Worm (Caenorhabditis elegans) whole organism, midembryonic: ENCODE measurements around the gene F26A1.19.
A peak's percentile ranks its signal among the peaks of the same experiment; 100 is the strongest.

Source experiments
- T22C8.4 ChIP-seq: fragments of 200-800 bp; sonication (Bioruptor generic); IDR thresholded peaks from 2 replicates; pipeline ENCODE4 v1.3.6; 2022; ENCODE audit warnings: missing genetic modification characterization, missing compliant biosample characterization
- cog-1 ChIP-seq: sonication (generic microtip); optimal IDR thresholded peaks from 2 replicates; lab custom pipeline; 2016; ENCODE audit warnings: missing genetic modification characterization, missing compliant biosample characterization
- flt-1 ChIP-seq: fragments of 200-800 bp; sonication (Bioruptor generic); IDR thresholded peaks from 2 replicates; pipeline ENCODE4 v1.3.6; 2022; ENCODE audit warnings: missing genetic modification characterization, missing compliant biosample characterization
- klf-2 ChIP-seq: fragments of 200-800 bp; sonication (Bioruptor generic); conservative IDR thresholded peaks from 2 replicates; pipeline ENCODE4 v1.3.6; 2022; ENCODE audit warnings: missing genetic modification reagents, missing genetic modification characterization, missing compliant biosample characterization
- med-1 ChIP-seq: sonication (generic microtip); optimal IDR thresholded peaks from 2 replicates; lab custom pipeline; 2017; ENCODE audit warnings: missing genetic modification characterization, mild to moderate bottlenecking, missing compliant biosample characterization, antibody characterized with exemption, missing genetic modification reagents; ENCODE audit not compliant: insufficient read depth
- ref-1 ChIP-seq: fragments of 200-800 bp; sonication (Bioruptor generic); conservative IDR thresholded peaks from 2 replicates; pipeline ENCODE4 v1.3.6; 2022; ENCODE audit warnings: missing genetic modification reagents, missing genetic modification characterization, missing compliant biosample characterization
- tab-1 ChIP-seq: fragments of 200-800 bp; sonication (Bioruptor generic); IDR thresholded peaks from 2 replicates; pipeline ENCODE4 v1.3.6; 2022; ENCODE audit warnings: missing genetic modification characterization, missing compliant biosample characterization
- ztf-23 ChIP-seq: fragments of 200-800 bp; sonication (Bioruptor generic); IDR thresholded peaks from 2 replicates; pipeline ENCODE4 v1.3.6; 2022; ENCODE audit warnings: missing genetic modification reagents, missing genetic modification characterization, missing compliant biosample characterization
- ztf-29 ChIP-seq: fragments of 200-800 bp; sonication (Bioruptor generic); IDR thresholded peaks from 2 replicates; pipeline ENCODE4 v1.3.6; 2022; ENCODE audit warnings: missing genetic modification reagents, missing genetic modification characterization, missing compliant biosample characterization

Gene F26A1.19

DNA sequence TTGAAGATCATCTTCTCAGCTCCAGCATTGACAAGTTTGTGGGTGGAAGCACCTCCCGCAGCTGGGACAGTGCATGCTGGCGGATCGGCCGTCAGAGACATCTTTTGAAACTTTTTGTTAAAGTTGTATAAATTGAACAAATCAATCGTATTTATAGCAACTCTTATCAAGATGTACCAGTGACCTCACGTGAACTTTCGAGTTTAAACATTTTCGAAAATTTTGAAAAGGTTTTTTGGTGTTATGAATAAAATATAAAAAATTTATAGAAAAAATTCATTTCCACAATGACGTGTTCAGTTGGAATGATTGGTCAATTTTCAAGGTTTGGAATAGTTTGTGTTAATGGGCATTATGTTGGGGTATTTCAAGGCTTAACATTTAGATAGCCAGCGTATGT lies 31.1 kb downstream of the F26A1.19 start, which contains the start of the genes msd-4 and C35D10.3:
msd-4 (minus strand) TSS at position 101 of the 400 bp plus-strand sequence.
C35D10.3 (plus strand) TSS at position 279 of the 400 bp plus-strand sequence.
- TF ChIP-seq cog-1 (tag; lab: Kevin White, UChicago) (no peak), klf-2 (GFP tag; lab: Robert Waterston, UW) (no peak), tab-1 (GFP tag; lab: Robert Waterston, UW) (no peak), flt-1 (GFP tag; lab: Robert Waterston, UW) (no peak), ztf-29 (GFP tag; lab: Robert Waterston, UW) (no peak), ref-1 (GFP tag; lab: Robert Waterston, UW) (no peak), ztf-23 (GFP tag; lab: Robert Waterston, UW) (no peak), med-1 (no peak), T22C8.4 (no peak)

DNA sequence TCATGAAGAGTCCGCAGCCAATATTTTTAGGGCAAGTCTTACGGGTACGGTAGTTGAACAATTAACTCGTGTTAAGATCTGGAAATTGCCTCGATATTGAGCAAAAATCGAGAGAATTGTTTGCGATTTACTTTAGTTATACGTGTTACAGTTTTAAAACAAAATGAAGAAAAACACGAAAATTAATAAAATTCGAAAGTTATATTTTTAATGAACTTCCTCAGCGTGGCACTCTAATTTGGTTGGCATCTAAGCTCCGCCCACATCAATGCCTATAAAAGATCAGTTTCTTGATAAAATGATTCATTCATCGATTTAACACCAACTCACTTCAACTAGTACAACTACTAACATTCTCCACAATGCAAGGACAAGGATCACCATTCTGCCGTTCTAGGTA lies 32.9 kb downstream of the F26A1.19 start, which contains the start of gene gipc-1:
gipc-1 (plus strand) TSS at position 301 of the 400 bp plus-strand sequence.
- no peak for TF ChIP-seq cog-1 (tag; lab: Kevin White, UChicago)
- TF ChIP-seq med-1 = no peak
- TF ChIP-seq ref-1 (GFP tag; lab: Robert Waterston, UW) = no peak
- no peak for TF ChIP-seq T22C8.4
- no peak for TF ChIP-seq tab-1 (GFP tag; lab: Robert Waterston, UW)
- no peak for TF ChIP-seq klf-2 (GFP tag; lab: Robert Waterston, UW)
- TF ChIP-seq ztf-23 (GFP tag; lab: Robert Waterston, UW) = no peak
- no peak for TF ChIP-seq ztf-29 (GFP tag; lab: Robert Waterston, UW)

DNA sequence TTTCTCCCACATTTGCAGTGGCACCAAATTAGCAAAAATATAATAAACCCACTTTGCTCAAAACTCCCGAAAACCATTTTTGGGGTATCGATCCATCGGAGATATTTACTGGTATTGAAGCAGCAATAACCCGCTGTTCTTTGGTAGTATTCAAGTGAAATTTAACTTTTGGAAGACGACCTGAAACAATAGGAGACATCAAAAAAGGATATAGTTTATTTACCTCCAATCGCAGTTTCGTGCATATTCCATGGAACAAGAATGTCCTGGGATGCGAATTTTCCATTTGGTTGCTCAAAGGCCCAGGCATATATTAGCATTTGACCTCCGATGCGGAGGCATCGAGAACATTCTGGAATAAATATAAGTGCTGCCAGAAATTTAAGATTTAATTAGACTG lies 35.9 kb downstream of the F26A1.19 start:
- no peak for TF ChIP-seq tab-1 (GFP tag; lab: Robert Waterston, UW)
- TF ChIP-seq ztf-23 (GFP tag; lab: Robert Waterston, UW) = no peak
- no peak for TF ChIP-seq cog-1 (tag; lab: Kevin White, UChicago)
- no peak for TF ChIP-seq ref-1 (GFP tag; lab: Robert Waterston, UW)
- no peak for TF ChIP-seq med-1
- TF ChIP-seq klf-2 (GFP tag; lab: Robert Waterston, UW) = no peak
- no peak for TF ChIP-seq T22C8.4
- no peak for TF ChIP-seq ztf-29 (GFP tag; lab: Robert Waterston, UW)
- TF ChIP-seq flt-1 (GFP tag; lab: Robert Waterston, UW) = no peak

DNA sequence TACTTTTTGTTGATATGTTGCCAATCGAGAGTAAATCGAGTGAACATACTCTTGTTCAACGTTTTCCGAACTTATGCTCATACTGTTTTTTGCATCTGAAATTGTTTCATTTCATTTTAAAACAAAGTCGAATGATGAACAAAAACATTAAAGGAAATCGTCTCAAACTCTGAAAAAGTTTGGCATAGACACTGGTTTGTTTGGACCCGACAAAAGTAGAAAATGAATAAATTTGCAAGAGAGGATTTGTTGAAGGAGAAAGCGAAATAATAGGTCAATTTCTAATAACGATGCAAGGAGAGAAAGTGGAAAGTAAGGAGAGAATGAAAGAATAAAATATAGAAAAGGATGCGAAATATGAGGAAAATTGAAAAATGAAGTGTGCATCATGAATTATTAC lies 37.1 kb downstream of the F26A1.19 start, which contains the start of gene C35D10.12:
C35D10.12 (minus strand) TSS at position 101 of the 400 bp plus-strand sequence.
- TF ChIP-seq klf-2 (GFP tag; lab: Robert Waterston, UW) (no peak), ztf-29 (GFP tag; lab: Robert Waterston, UW) (no peak), med-1 (no peak), ztf-23 (GFP tag; lab: Robert Waterston, UW) (no peak), flt-1 (GFP tag; lab: Robert Waterston, UW) (no peak), cog-1 (tag; lab: Kevin White, UChicago) (no peak), T22C8.4 (no peak), ref-1 (GFP tag; lab: Robert Waterston, UW) (no peak), tab-1 (GFP tag; lab: Robert Waterston, UW) (no peak)

DNA sequence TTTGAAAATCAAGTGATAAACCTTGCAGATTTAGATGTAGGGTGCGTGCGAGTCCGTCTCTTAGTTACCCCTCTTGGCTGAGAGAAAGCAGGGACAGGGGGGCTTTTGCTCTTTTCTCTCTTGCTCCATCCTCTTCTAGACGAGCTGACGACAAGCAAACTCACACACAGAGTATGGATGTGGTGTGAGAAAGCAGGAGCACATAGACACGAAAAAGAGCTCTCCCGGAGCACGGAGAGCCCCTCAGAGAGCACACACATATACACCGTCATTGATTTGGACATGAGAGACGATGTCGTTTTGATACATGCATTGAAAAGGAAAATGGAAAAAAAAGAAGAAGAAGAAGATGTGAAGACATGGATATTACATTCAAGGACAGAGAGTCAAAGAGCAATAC lies 38.1 kb downstream of the F26A1.19 start:
- TF ChIP-seq ztf-29 (GFP tag; lab: Robert Waterston, UW) = no peak
- no peak for TF ChIP-seq klf-2 (GFP tag; lab: Robert Waterston, UW)
- no peak for TF ChIP-seq cog-1 (tag; lab: Kevin White, UChicago)
- TF ChIP-seq T22C8.4 = no peak

DNA sequence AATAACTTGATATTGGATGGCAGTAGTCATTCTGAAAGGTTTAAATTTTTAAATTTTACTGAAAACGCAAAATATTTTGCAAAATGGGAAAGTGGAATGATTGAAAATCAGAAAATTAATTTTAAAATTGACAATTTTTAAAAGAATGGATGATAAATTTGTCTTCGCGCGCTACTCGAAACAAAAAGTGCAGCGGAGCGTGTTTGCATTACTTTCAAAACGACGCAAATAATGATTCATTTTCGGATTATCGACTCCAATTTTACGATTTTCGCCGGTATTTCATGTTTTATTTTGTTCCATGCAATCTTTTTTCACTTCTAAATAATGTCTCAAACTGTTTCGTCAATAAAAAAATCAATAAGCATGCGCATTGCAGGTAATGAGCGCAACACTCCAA lies 40.8 kb downstream of the F26A1.19 start, which contains the start of the genes tost-1 and arx-6:
tost-1 (minus strand) TSS at position 31 of the 400 bp plus-strand sequence.
arx-6 (plus strand) TSS at position 378 of the 400 bp plus-strand sequence.
- 0 out of 2 replicates have a peak, but pooled peaks have one; percentile 5 for TF ChIP-seq T22C8.4
- no peak for TF ChIP-seq klf-2 (GFP tag; lab: Robert Waterston, UW)
- no peak for TF ChIP-seq ztf-23 (GFP tag; lab: Robert Waterston, UW)
- TF ChIP-seq cog-1 (tag; lab: Kevin White, UChicago) = no peak
- TF ChIP-seq ref-1 (GFP tag; lab: Robert Waterston, UW) = no peak
- TF ChIP-seq flt-1 (GFP tag; lab: Robert Waterston, UW) = no peak
- no peak for TF ChIP-seq med-1

DNA sequence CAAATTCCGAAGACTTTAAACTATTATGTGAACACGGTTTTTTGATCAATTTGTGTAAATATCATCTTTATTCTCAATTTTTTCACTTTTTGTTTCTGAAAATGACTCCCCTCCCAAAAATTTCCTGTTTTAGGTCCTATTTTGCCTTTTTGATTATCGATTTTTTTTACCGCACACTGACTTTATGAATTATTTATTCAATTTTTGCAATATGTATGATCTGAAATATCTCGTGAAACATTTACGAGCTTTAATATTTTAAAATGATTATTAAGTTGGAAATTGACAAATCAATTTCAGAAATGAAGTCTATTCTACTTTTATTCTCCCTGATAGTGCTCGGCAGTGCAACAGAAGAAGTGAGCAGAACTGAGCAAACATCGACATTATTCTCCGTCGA lies 41.9 kb downstream of the F26A1.19 start, which contains the start of gene C35D10.1:
C35D10.1 (plus strand) TSS at position 301 of the 400 bp plus-strand sequence.
- TF ChIP-seq flt-1 (GFP tag; lab: Robert Waterston, UW) = no peak
- no peak for TF ChIP-seq ref-1 (GFP tag; lab: Robert Waterston, UW)
- TF ChIP-seq tab-1 (GFP tag; lab: Robert Waterston, UW) = no peak
- no peak for TF ChIP-seq med-1
- TF ChIP-seq T22C8.4 = no peak
- TF ChIP-seq klf-2 (GFP tag; lab: Robert Waterston, UW) = no peak
- no peak for TF ChIP-seq ztf-29 (GFP tag; lab: Robert Waterston, UW)
- TF ChIP-seq ztf-23 (GFP tag; lab: Robert Waterston, UW) = no peak
- no peak for TF ChIP-seq cog-1 (tag; lab: Kevin White, UChicago)

DNA sequence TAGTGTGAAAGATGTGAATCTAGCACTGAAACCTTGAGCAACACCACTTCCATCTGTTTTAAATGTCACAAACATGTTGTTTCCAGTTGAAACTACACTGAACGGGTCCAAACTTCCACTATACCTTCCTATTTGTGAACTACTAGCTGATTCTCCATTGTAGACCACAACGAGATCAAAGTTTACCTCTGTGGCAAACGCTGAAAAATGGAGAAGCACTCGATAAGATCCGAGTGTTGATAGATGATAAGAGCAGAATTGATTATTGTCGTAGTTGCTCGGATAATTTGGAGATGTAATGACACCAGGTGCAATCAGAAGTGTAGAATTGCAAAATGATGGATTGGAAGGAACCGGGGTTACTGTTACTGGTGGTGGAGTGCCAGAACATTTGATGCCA lies 44.4 kb downstream of the F26A1.19 start:
- TF ChIP-seq T22C8.4 (no peak), flt-1 (GFP tag; lab: Robert Waterston, UW) (no peak), ref-1 (GFP tag; lab: Robert Waterston, UW) (no peak), ztf-23 (GFP tag; lab: Robert Waterston, UW) (no peak)

DNA sequence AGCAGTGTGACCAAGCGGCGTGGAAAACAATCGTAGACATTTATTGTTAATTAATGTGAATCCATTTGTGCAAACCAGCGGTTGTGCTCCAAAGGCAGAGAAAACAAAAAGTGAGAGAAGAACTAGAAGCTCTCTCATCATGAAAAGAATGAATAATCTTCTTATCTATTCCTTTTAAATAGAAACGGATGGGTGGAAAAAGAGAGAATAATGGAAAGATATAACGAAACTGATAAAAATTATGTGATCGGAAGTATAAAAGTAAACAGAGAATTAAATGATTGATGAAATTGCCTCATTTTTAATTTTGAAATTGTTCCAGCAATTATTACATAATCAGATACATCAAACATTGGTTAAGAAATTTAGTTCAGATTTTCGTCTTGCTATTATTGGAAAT lies 45.9 kb downstream of the F26A1.19 start, which contains the start of gene clec-5:
clec-5 (minus strand) TSS at position 178 of the 400 bp plus-strand sequence.
- TF ChIP-seq T22C8.4 (no peak), ztf-29 (GFP tag; lab: Robert Waterston, UW) (no peak), ref-1 (GFP tag; lab: Robert Waterston, UW) (no peak), klf-2 (GFP tag; lab: Robert Waterston, UW) (no peak), cog-1 (tag; lab: Kevin White, UChicago) (no peak), med-1 (no peak)

DNA sequence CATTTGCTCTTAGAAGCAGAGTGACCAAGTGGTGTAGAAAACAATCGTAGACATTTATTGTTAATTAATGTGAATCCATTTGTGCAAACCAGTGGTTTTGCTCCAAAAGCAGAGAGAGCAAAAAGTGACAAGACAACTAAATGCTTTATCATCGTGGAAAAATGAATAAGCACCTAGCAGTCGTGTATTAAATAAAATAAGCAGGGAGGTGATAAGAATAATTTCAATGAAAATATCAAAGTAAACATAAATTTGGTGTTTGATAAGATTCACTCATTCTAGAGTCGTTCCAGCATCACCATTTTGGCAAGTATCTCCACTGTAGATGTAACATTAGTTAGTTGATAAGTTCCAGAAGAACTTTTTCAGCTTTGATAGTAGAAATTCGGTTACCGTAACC lies 49.8 kb downstream of the F26A1.19 start, which contains the start of gene clec-6:
clec-6 (minus strand) TSS at position 154 of the 400 bp plus-strand sequence.
- TF ChIP-seq tab-1 (GFP tag; lab: Robert Waterston, UW) = no peak
- no peak for TF ChIP-seq cog-1 (tag; lab: Kevin White, UChicago)
- no peak for TF ChIP-seq klf-2 (GFP tag; lab: Robert Waterston, UW)
